Worm (Caenorhabditis elegans) whole organism, young adult: Measurements from ENCODE around the gene F20D6.1.

Experiments
- D2030.7 ChIP-seq: fragments of 200-800 bp; sonication (Bioruptor generic); IDR thresholded peaks from 2 replicates; pipeline ENCODE4 v1.3.6; 2022; ENCODE audit warnings: missing genetic modification reagents, missing genetic modification characterization, missing compliant biosample characterization
- F10E7.11 ChIP-seq: sonication (generic microtip); optimal IDR thresholded peaks from 2 replicates; lab custom pipeline; 2017; ENCODE audit warnings: mild to moderate bottlenecking, missing genetic modification characterization, moderate library complexity, missing compliant biosample characterization
- F39B2.1 ChIP-seq: fragments of 200-800 bp; sonication (Bioruptor generic); IDR thresholded peaks from 2 replicates; pipeline ENCODE4 v1.3.6; 2022; ENCODE audit warnings: missing genetic modification reagents, missing genetic modification characterization, missing compliant biosample characterization
- F52B5.7 ChIP-seq: sonication (generic microtip); optimal IDR thresholded peaks from 2 replicates; lab custom pipeline; 2016; ENCODE audit warnings: mild to moderate bottlenecking, missing genetic modification characterization, missing compliant biosample characterization
- T07F8.4 ChIP-seq: sonication (generic microtip); optimal IDR thresholded peaks from 2 replicates; lab custom pipeline; 2016; ENCODE audit warnings: mild to moderate bottlenecking, missing genetic modification characterization, moderate library complexity, missing compliant biosample characterization
- Y95B8A.8 ChIP-seq: fragments of 200-800 bp; sonication (Bioruptor generic); IDR thresholded peaks from 2 replicates; pipeline ENCODE4 v1.3.6; 2022; ENCODE audit warnings: missing genetic modification reagents, missing genetic modification characterization, missing compliant biosample characterization
- akir-1 ChIP-seq: fragments of 200-800 bp; sonication (Bioruptor generic); optimal IDR thresholded peaks from 2 replicates; lab custom pipeline; 2018; ENCODE audit warnings: mild to moderate bottlenecking, missing genetic modification characterization, moderate library complexity, missing compliant biosample characterization
- atf-7 ChIP-seq: sonication (generic microtip); optimal IDR thresholded peaks from 2 replicates; lab custom pipeline; 2017; ENCODE audit warnings: mild to moderate bottlenecking, missing genetic modification characterization, missing compliant biosample characterization
- cebp-1 ChIP-seq, 2 experiments: fragments of 200-800 bp in 1 of 2; sonication (Bioruptor generic) in 1 of 2; sonication (generic microtip) in 1 of 2; IDR thresholded peaks in 1 of 2; optimal IDR thresholded peaks in 1 of 2; 2 replicates each; pipeline versions ENCODE4 v1.3.6 to Lab custom; 2017 to 2022; ENCODE audit warnings: missing compliant biosample characterization in 2 of 2, missing genetic modification characterization in 2 of 2, mild to moderate bottlenecking in 1 of 2, missing genetic modification reagents in 1 of 2, moderate library complexity in 1 of 2
- ceh-27 ChIP-seq: fragments of 200-800 bp; sonication (Bioruptor generic); optimal IDR thresholded peaks from 2 replicates; lab custom pipeline; 2018; ENCODE audit warnings: mild to moderate bottlenecking, missing genetic modification characterization, moderate library complexity, missing compliant biosample characterization
- dox-1 ChIP-seq: fragments of 200-800 bp; sonication (Bioruptor generic); IDR thresholded peaks from 2 replicates; pipeline ENCODE4 v1.3.6; 2022; ENCODE audit warnings: missing genetic modification reagents, missing genetic modification characterization, missing compliant biosample characterization
- egrh-3 ChIP-seq: fragments of 200-800 bp; sonication (Bioruptor generic); IDR thresholded peaks from 2 replicates; pipeline ENCODE4 v1.3.6; 2022; ENCODE audit warnings: missing genetic modification reagents, missing genetic modification characterization, missing compliant biosample characterization
- ets-4 ChIP-seq: fragments of 200-800 bp; sonication (Bioruptor generic); optimal IDR thresholded peaks from 2 replicates; lab custom pipeline; 2018; ENCODE audit warnings: mild to moderate bottlenecking, missing genetic modification characterization, missing compliant biosample characterization
- gei-17 ChIP-seq: fragments of 200-800 bp; sonication (Bioruptor generic); optimal IDR thresholded peaks from 2 replicates; lab custom pipeline; 2018; ENCODE audit warnings: mild to moderate bottlenecking, missing genetic modification characterization, missing compliant biosample characterization
- him-1 ChIP-seq: sonication (generic microtip); optimal IDR thresholded peaks from 2 replicates; lab custom pipeline; 2016; ENCODE audit warnings: missing genotype, missing genetic modification reagents, missing genetic modification characterization, missing compliant biosample characterization
- hlh-12 ChIP-seq: sonication (generic microtip); optimal IDR thresholded peaks from 2 replicates; lab custom pipeline; 2016; ENCODE audit warnings: missing genetic modification characterization, missing compliant biosample characterization
- hlh-26 ChIP-seq: fragments of 200-800 bp; sonication (Bioruptor generic); conservative IDR thresholded peaks from 2 replicates; pipeline ENCODE4 v1.3.6; 2022; ENCODE audit warnings: missing genetic modification reagents, missing genetic modification characterization, missing compliant biosample characterization
- hmg-1.2 ChIP-seq: fragments of 200-800 bp; sonication (Bioruptor generic); IDR thresholded peaks from 2 replicates; pipeline ENCODE4 v1.3.6; 2022; ENCODE audit warnings: missing genetic modification reagents, missing genetic modification characterization, missing compliant biosample characterization
- let-526 ChIP-seq: fragments of 200-800 bp; sonication (Bioruptor generic); IDR thresholded peaks from 2 replicates; pipeline ENCODE4 v1.3.6; 2022; ENCODE audit warnings: missing genetic modification reagents, missing genetic modification characterization, missing compliant biosample characterization
- let-607 ChIP-seq, 2 experiments: fragments of 200-800 bp in 1 of 2; sonication (Bioruptor generic) in 1 of 2; sonication (generic microtip) in 1 of 2; optimal IDR thresholded peaks; 2 replicates each; lab custom pipeline; 2016 to 2018; ENCODE audit warnings: mild to moderate bottlenecking in 2 of 2, missing compliant biosample characterization in 2 of 2, missing genetic modification characterization in 2 of 2, moderate library complexity in 2 of 2, missing genotype in 1 of 2
- madf-8 ChIP-seq: fragments of 200-800 bp; sonication (Bioruptor generic); conservative IDR thresholded peaks from 2 replicates; pipeline ENCODE4 v1.3.6; 2022; ENCODE audit warnings: missing genetic modification reagents, missing genetic modification characterization, missing compliant biosample characterization
- nhr-80 ChIP-seq: sonication (generic microtip); optimal IDR thresholded peaks from 2 replicates; lab custom pipeline; 2016; ENCODE audit warnings: missing genetic modification characterization, missing compliant biosample characterization
- snpc-1.3 ChIP-seq: sonication (generic microtip); optimal IDR thresholded peaks from 2 replicates; lab custom pipeline; 2017; ENCODE audit warnings: missing genetic modification characterization, mild to moderate bottlenecking, missing compliant biosample characterization, antibody characterized with exemption, moderate library complexity, missing genotype, missing genetic modification reagents; ENCODE audit not compliant: insufficient read depth
- snpc-4 ChIP-seq, 5 experiments: fragments of 150-350 bp in 1 of 5; sonication (generic microtip) in 4 of 5; optimal IDR thresholded peaks; 2 replicates each; lab custom pipeline; 2014 to 2018; ENCODE audit warnings: missing genetic modification characterization in 5 of 5, missing biosample characterization in 3 of 5, antibody characterized with exemption in 2 of 5, mild to moderate bottlenecking in 2 of 5, missing compliant biosample characterization in 2 of 5, missing genotype in 2 of 5, moderate library complexity in 2 of 5, missing genetic modification reagents in 1 of 5
- tbp1 ChIP-seq: fragments of 200-800 bp; sonication (Bioruptor generic); optimal IDR thresholded peaks from 2 replicates; lab custom pipeline; 2018; ENCODE audit warnings: mild to moderate bottlenecking, missing genetic modification characterization, missing compliant biosample characterization
- tlf-1 ChIP-seq: fragments of 200-800 bp; sonication (Bioruptor generic); optimal IDR thresholded peaks from 2 replicates; lab custom pipeline; 2018; ENCODE audit warnings: mild to moderate bottlenecking, missing genetic modification characterization, missing compliant biosample characterization
- unc-130 ChIP-seq: sonication (generic microtip); optimal IDR thresholded peaks from 2 replicates; lab custom pipeline; 2016; ENCODE audit warnings: missing genetic modification reagents, missing genetic modification characterization, missing compliant biosample characterization
- ztf-25 ChIP-seq: fragments of 200-800 bp; sonication (Bioruptor generic); IDR thresholded peaks from 2 replicates; pipeline ENCODE4 v1.3.6; 2022; ENCODE audit warnings: missing genetic modification reagents, missing genetic modification characterization, missing compliant biosample characterization
- ztf-26 ChIP-seq: sonication (generic microtip); optimal IDR thresholded peaks from 2 replicates; lab custom pipeline; 2017; ENCODE audit warnings: missing genetic modification characterization, missing compliant biosample characterization

F20D6.1 gene

DNA sequence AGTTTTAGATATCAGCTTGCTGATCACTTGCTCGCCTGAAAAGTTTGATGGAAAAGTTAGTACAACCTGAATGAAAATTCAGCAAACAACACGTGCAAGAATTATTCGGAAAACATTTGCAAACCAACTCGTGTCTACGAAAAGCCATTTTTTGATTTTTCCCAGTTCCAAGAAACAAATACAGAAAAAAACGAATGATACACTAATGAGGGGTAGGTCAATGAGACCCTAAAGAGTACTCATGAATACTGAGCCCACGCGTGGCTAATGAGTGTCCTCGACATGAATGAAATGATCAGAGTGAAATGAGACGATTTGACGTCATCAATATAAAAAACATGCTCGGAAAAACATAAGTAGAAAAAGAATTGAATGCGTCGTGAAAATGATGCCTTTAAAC is 21.5 kb downstream of the F20D6.1 start:
- TF ChIP-seq tbp1 (GFP tag; lab: Kevin White, UChicago) (no peak), unc-130 (GFP tag; lab: Kevin White, UChicago) (no peak), egrh-3 (no peak), hlh-12 (no peak), let-526 (GFP tag; lab: Robert Waterston, UW) (no peak), ztf-26 (tag; lab: Kevin White, UChicago) (no peak), F39B2.1 (no peak), snpc-4 (GFP tag; optimal IDR thresholded peaks at IDR 0.05; lab: Kevin White, UChicago) (no peak), snpc-4 (tag; optimal IDR thresholded peaks at IDR 0.05; lab: Kevin White, UChicago) (no peak), him-1 (tag; lab: Kevin White, UChicago) (no peak)

DNA sequence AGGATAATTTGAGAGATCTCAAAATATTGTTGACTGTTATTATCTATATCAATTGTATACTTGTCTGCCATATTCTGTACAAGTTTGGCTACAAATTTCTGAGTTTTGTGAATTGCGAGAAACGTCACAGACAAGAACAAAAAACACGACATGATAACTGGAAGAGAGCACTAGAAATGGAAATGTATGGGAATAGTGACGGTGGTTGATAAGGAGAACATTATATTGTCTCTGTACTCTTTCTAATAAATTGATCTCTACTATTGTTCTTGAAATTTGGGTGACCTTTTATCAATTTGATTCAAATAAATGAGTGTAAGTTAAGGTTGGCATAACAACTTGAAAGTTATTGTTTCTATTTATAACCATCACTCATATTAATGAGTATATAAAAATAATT is 22.3 kb downstream of the F20D6.1 start:
- TF ChIP-seq hmg-1.2 (GFP tag; lab: Robert Waterston, UW) (no peak), nhr-80 (peak; percentile 67)
- TF ChIP-seq, all 124 proteins: peak for 1

DNA sequence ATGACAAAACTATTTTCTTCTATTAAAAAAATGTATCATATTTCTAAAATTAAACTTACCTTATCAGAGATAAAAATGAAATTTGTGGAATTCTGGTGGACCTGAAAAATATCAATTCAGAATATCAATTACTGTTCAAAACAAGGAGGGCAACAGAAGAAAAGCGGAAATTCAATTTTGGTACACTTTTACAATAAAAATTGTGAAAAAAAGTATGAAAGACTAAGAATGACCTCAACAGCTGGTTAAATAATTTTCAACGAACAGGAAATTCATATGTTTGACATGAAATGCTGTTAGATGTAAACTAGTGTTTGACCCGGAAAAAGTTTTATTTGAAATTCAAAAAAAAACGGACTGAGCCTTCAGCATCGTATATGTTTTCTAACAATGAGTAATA is 23.3 kb downstream of the F20D6.1 start, which contains the start of gene K07C11.7:
TSS of gene K07C11.7 (minus strand) at position 101 of the 400 bp plus-strand sequence.
- TF ChIP-seq F52B5.7 (tag; lab: Kevin White, UChicago): no peak
- TF ChIP-seq F10E7.11 (tag; lab: Kevin White, UChicago): no peak
- no peak for TF ChIP-seq gei-17
- TF ChIP-seq hlh-26 (GFP tag; lab: Robert Waterston, UW): no peak
- TF ChIP-seq Y95B8A.8 (GFP tag; lab: Robert Waterston, UW): no peak

DNA sequence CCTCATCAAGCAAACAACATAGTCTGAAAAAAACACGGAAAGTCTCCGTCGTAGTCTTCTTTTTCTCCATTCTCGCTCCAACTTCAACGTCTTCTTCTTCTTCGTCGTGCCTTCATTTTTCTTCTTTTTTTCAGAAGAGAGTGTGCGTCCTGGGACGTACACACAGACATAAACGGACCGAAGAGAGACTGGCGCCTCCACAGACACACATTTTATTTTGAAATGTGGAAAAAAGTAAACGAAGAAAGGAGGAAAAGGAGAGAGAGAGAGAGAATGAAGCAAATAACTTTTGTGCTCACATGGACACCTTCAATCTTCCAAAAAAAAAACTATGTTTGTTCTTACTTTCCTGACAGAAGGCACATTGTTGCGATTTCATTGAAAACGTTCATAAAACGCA is 24.6 kb downstream of the F20D6.1 start:
- no peak for TF ChIP-seq cebp-1 (GFP tag; IDR thresholded peaks at IDR 0.05; lab: Robert Waterston, UW)
- TF ChIP-seq cebp-1 (tag; optimal IDR thresholded peaks at IDR 0.05; lab: Kevin White, UChicago): peak; percentile 1
- no peak for TF ChIP-seq ztf-25

DNA sequence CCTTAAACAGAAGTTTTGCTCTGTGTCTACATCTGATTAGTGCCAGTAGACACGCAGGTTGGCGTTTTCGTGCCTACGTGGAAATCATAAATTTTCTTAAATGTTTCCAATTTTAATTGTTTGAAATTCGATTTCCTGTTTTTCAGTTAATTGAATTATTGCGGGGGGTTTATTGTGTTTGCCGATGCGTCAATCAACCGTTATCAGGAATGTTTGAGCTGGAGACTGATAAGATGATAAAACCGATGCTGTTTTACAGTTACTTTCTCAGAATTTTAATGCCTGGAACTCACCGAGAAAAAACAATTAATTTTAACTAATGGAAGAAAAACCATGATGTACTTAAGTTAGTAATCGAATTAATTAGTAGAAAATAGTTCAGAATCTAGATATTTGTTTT is 26.6 kb downstream of the F20D6.1 start:
- TF ChIP-seq madf-8 (GFP tag; lab: Robert Waterston, UW) (no peak), D2030.7 (GFP tag; lab: Robert Waterston, UW) (no peak), T07F8.4 (no peak), snpc-4 (GFP tag; optimal IDR thresholded peaks at IDR 0.05; lab: Kevin White, UChicago) (no peak), snpc-4 (tag; optimal IDR thresholded peaks at IDR 0.05; lab: Kevin White, UChicago) (peak in 1 of 4 experiments; percentile 11)

DNA sequence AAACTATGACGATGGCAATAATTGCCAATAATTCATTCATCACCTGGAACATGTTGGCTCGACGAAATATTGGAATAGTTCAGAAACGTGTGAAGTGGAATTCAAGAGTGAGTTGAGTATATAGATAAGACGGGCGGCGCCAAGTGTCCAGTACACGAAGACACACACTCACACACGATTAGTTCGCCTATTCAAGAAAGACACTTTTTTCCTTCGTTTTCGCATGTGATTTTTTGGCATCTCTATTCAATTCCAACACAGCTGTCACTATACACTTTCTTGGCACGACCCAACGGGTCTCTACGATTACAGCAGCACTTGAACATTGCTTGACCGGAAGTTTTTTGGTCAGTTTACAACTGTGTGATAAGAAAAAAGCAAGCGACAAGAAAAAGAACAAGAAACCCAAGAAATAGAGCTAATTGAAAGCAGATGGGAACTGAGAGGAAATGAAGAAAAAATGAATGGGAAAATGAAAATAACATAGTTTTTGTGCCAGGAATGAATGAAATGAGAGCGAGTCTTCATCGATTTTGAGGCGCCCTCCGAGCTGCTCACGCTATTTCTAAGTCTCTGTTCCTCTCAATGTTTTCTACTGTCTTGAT is 27.2 kb downstream of the F20D6.1 start, which contains the start of gene K07C11.8:
TSS of gene K07C11.8 (minus strand) at position 224 of the 605 bp plus-strand sequence.
- TF ChIP-seq snpc-1.3 (tag; lab: Kevin White, UChicago) (no peak), dox-1 (GFP tag; lab: Robert Waterston, UW) (peak; percentile 35; the same call in 1 of the 2 replicates), ceh-27 (peak; percentile 35), ets-4 (GFP tag; lab: Kevin White, UChicago) (peak; percentile 5), atf-7 (tag; lab: Kevin White, UChicago) (peak; percentile 49), snpc-4 (GFP tag; optimal IDR thresholded peaks at IDR 0.05; lab: Kevin White, UChicago) (no peak), snpc-4 (tag; optimal IDR thresholded peaks at IDR 0.05; lab: Kevin White, UChicago) (peak in 1 of 4 experiments; percentile 20), cebp-1 (GFP tag; IDR thresholded peaks at IDR 0.05; lab: Robert Waterston, UW) (no peak), cebp-1 (tag; optimal IDR thresholded peaks at IDR 0.05; lab: Kevin White, UChicago) (peak; percentile 15), let-607 (tag; optimal IDR thresholded peaks at IDR 0.05; lab: Kevin White, UChicago) (peak; percentile 13 to 74), tlf-1 (no peak), nhr-80 (peak; percentile 92), akir-1 (GFP tag; lab: Kevin White, UChicago) (no peak)
- TF ChIP-seq, all 124 proteins: peak for 8
